Worm (Caenorhabditis elegans): ENCODE measurements around the gene osm-9.

DNA sequence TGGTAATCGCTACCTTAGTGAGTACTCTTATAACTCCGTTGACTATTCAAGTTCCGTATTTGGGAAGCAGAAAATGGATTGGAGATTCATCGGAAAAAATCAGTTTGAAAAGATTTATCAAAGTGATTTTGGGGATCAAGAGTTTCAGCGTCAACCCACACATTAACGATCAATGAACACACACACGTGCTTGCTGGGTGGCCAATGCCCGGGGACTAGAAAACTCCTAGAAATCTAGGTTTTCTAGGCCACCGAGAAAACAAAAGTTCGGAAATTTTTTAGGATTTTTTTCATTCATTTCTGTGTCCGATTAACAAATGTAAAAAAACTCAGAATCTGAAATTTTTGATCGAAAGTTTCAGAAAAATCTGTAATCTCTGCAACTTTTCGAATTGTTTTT is 51.3 kb downstream of the osm-9 start:
- TF ChIP-seq flt-1 (GFP tag; IDR thresholded peaks at IDR 0.05) (no peak), F13C5.2 (tag; optimal IDR thresholded peaks at IDR 0.05) (no peak), B0310.2 (tag; optimal IDR thresholded peaks at IDR 0.05) (no peak), ama-1 (optimal IDR thresholded peaks at IDR 0.05) (peak; percentile 41), pes-1 (GFP tag; IDR thresholded peaks at IDR 0.05) (no peak), tra-4 (tag; optimal IDR thresholded peaks at IDR 0.05) (no peak), scrt-1 (GFP tag; IDR thresholded peaks at IDR 0.05) (no peak), hnd-1 (tag; optimal IDR thresholded peaks at IDR 0.05) (no peak)

Measured in whole organism, early embryonic.